Fruit fly (Drosophila melanogaster): ENCODE data around the gene TBC1D23.
A peak's percentile ranks its signal among the peaks of the same experiment; 100 is the strongest.

Gene TBC1D23

dm6 chr2L:1118880-1119809 lies 10.0 kb upstream of the TBC1D23 start (continued):
- TF ChIP-seq eve (GFP tag; optimal IDR thresholded peaks at IDR 0.05) (no peak), Trl (optimal IDR thresholded peaks at IDR 0.05) (peak; percentile 80 to 94), Trl (GFP tag; optimal IDR thresholded peaks at IDR 0.05) (peak; percentile 59), en (GFP tag; optimal IDR thresholded peaks at IDR 0.05) (peak; percentile 33), B-H1 (GFP tag; IDR thresholded peaks at IDR 0.05) (peak; percentile 74), Rfx (GFP tag; IDR thresholded peaks at IDR 0.05) (peak; percentile 84), CG4820 (GFP tag; optimal IDR thresholded peaks at IDR 0.05) (peak; percentile 61), sob (GFP tag; IDR thresholded peaks at IDR 0.05) (peak; percentile 77), CG14710 (tag; optimal IDR thresholded peaks at IDR 0.05) (peak; percentile 23), hth (optimal IDR thresholded peaks at IDR 0.05) (no peak), Oli (tag; optimal IDR thresholded peaks at IDR 0.05) (peak; percentile 64), pros (GFP tag; optimal IDR thresholded peaks at IDR 0.05) (no peak), Xrp1 (GFP tag; IDR thresholded peaks at IDR 0.05) (peak; percentile 75), CG15514 (GFP tag; optimal IDR thresholded peaks at IDR 0.05) (peak; percentile 55), CG11504 (tag; optimal IDR thresholded peaks at IDR 0.05) (peak; percentile 73), prd (optimal IDR thresholded peaks at IDR 0.05) (no peak), prd (GFP tag; IDR thresholded peaks at IDR 0.05) (peak; percentile 88), schlank (tag; optimal IDR thresholded peaks at IDR 0.05) (peak; percentile 79), kay (GFP tag; optimal IDR thresholded peaks at IDR 0.05) (peak; percentile 61), CG14965 (GFP tag; optimal IDR thresholded peaks at IDR 0.05; ENCODE audit: borderline replicate concordance) (no peak), CG30020 (tag; optimal IDR thresholded peaks at IDR 0.05) (no peak), NfI (GFP tag; optimal IDR thresholded peaks at IDR 0.05) (peak; percentile 55), tio (GFP tag; optimal IDR thresholded peaks at IDR 0.05) (peak; percentile 51), MBD-R2 (GFP tag; IDR thresholded peaks at IDR 0.05) (peak; percentile 44; the same call in 1 of the 2 replicates), CG13624 (GFP tag; optimal IDR thresholded peaks at IDR 0.05) (peak; percentile 74), CG32767 (GFP tag; IDR thresholded peaks at IDR 0.05) (peak; percentile 63), CG17829 (tag; optimal IDR thresholded peaks at IDR 0.05) (peak; percentile 21), btn (GFP tag; optimal IDR thresholded peaks at IDR 0.05) (no peak), Adf1 (GFP tag; IDR thresholded peaks at IDR 0.05) (peak; percentile 49; the same call in 1 of the 2 replicates), danr (GFP tag; IDR thresholded peaks at IDR 0.05) (peak; percentile 65; the same call in 1 of the 2 replicates), dmrt99B (tag; optimal IDR thresholded peaks at IDR 0.05) (peak; percentile 70), CG30403 (GFP tag; optimal IDR thresholded peaks at IDR 0.05) (peak; percentile 69), dpn (GFP tag; optimal IDR thresholded peaks at IDR 0.05) (peak; percentile 55 to 78), CG34422 (GFP tag; IDR thresholded peaks at IDR 0.05) (peak; percentile 66; the same call in 2 of the 3 replicates), Drgx (GFP tag; IDR thresholded peaks at IDR 0.05) (peak; percentile 82), slp2 (GFP tag; optimal IDR thresholded peaks at IDR 0.05) (peak; percentile 17), CG2199 (GFP tag; IDR thresholded peaks at IDR 0.05) (no peak), CG2116 (GFP tag; optimal IDR thresholded peaks at IDR 0.05) (peak; percentile 33), ATbp (GFP tag; optimal IDR thresholded peaks at IDR 0.05) (peak; percentile 49), C15 (GFP tag; IDR thresholded peaks at IDR 0.05) (peak; percentile 74; the same call in 1 of the 3 replicates), CG6272 (GFP tag; IDR thresholded peaks at IDR 0.05) (peak; percentile 57), nau (GFP tag; optimal IDR thresholded peaks at IDR 0.05) (peak; percentile 66), grn (GFP tag; optimal IDR thresholded peaks at IDR 0.05) (peak; percentile 92), pho (GFP tag; optimal IDR thresholded peaks at IDR 0.05) (peak; percentile 77), CG13123 (GFP tag; optimal IDR thresholded peaks at IDR 0.05) (peak; percentile 25), CG11695 (GFP tag; IDR thresholded peaks at IDR 0.05) (peak; percentile 77; the same call in 2 of the 3 replicates), CG1529 (GFP tag; optimal IDR thresholded peaks at IDR 0.05) (peak; percentile 25), seq (GFP tag; IDR thresholded peaks at IDR 0.05) (peak; percentile 64; the same call in 1 of the 2 replicates), CG14441 (GFP tag; IDR thresholded peaks at IDR 0.05) (peak; percentile 84), Myb (GFP tag; optimal IDR thresholded peaks at IDR 0.05) (peak; percentile 41)

Data from whole organism, embryonic.